Worm (Caenorhabditis elegans) whole organism, L4 larva: ENCODE data around the gene dnj-5.

Experiments
- F49E8.2 ChIP-seq: sonication (generic microtip); optimal IDR thresholded peaks from 2 replicates; lab custom pipeline; 2016; ENCODE audit warnings: missing compliant biosample characterization, mild to moderate bottlenecking, missing genetic modification characterization, borderline replicate concordance
- R02D3.7 ChIP-seq: fragments of 150-350 bp; sonication (generic microtip); optimal IDR thresholded peaks from 3 replicates; lab custom pipeline; 2014; ENCODE audit warnings: missing biosample characterization, missing genetic modification characterization
- Y105C5A.15 ChIP-seq: fragments of 200-800 bp; sonication (Bioruptor generic); IDR thresholded peaks from 2 replicates; pipeline ENCODE4 v1.3.6; 2022; ENCODE audit warnings: missing genetic modification characterization, missing compliant biosample characterization
- aly-2 ChIP-seq: sonication (generic microtip); optimal IDR thresholded peaks from 2 replicates; lab custom pipeline; 2018; ENCODE audit warnings: missing biosample characterization, missing genetic modification characterization
- arid-1 ChIP-seq: fragments of 200-800 bp; sonication (Bioruptor generic); conservative IDR thresholded peaks from 2 replicates; pipeline ENCODE4 v1.3.6; 2022; ENCODE audit warnings: missing genetic modification reagents, missing genetic modification characterization, missing compliant biosample characterization
- ceh-82 ChIP-seq: sonication (generic microtip); optimal IDR thresholded peaks from 2 replicates; lab custom pipeline; 2017; ENCODE audit warnings: missing biosample characterization, missing genetic modification characterization
- daf-16 ChIP-seq, 3 experiments: sonication (generic microtip); optimal IDR thresholded peaks; 2 replicates each; lab custom pipeline; 2016 to 2017; ENCODE audit warnings: missing genetic modification characterization in 3 of 3, missing genetic modification reagents in 3 of 3, mild to moderate bottlenecking in 2 of 3, missing compliant biosample characterization in 2 of 3, missing biosample characterization in 1 of 3, moderate library complexity in 1 of 3
- daf-19 ChIP-seq: fragments of 200-800 bp; sonication (Bioruptor generic); conservative IDR thresholded peaks from 2 replicates; pipeline ENCODE4 v1.3.6; 2022; ENCODE audit warnings: missing genetic modification characterization, missing compliant biosample characterization
- dmd-6 ChIP-seq: fragments of 200-800 bp; sonication (Bioruptor generic); IDR thresholded peaks from 2 replicates; pipeline ENCODE4 v1.3.6; 2022; ENCODE audit warnings: missing genetic modification reagents, missing genetic modification characterization, missing compliant biosample characterization
- dmd-8 ChIP-seq: fragments of 200-800 bp; sonication (Bioruptor generic); IDR thresholded peaks from 2 replicates; pipeline ENCODE4 v1.3.6; 2022; ENCODE audit warnings: missing genetic modification characterization, missing compliant biosample characterization
- dve-1 ChIP-seq: sonication (generic microtip); optimal IDR thresholded peaks from 2 replicates; lab custom pipeline; 2017; ENCODE audit warnings: antibody characterized with exemption, mild to moderate bottlenecking, missing genetic modification characterization, missing compliant biosample characterization; ENCODE audit not compliant: insufficient read depth
- fos-1 ChIP-seq: fragments of 150-350 bp; optimal IDR thresholded peaks from 2 replicates; lab custom pipeline; 2014; ENCODE audit warnings: missing biosample characterization, missing genetic modification characterization
- hlh-11 ChIP-seq: fragments of 200-800 bp; sonication (Bioruptor generic); optimal IDR thresholded peaks from 2 replicates; lab custom pipeline; 2018; ENCODE audit warnings: mild to moderate bottlenecking, missing genetic modification characterization, missing compliant biosample characterization
- hlh-30 ChIP-seq: sonication (generic microtip); optimal IDR thresholded peaks from 2 replicates; lab custom pipeline; 2017; ENCODE audit warnings: antibody characterized with exemption, mild to moderate bottlenecking, missing genetic modification characterization, missing compliant biosample characterization; ENCODE audit not compliant: insufficient read depth
- hmg-1.1 ChIP-seq: fragments of 200-800 bp; sonication (Bioruptor generic); IDR thresholded peaks from 2 replicates; pipeline ENCODE4 v1.3.6; 2022; ENCODE audit warnings: missing genetic modification reagents, missing genetic modification characterization, missing compliant biosample characterization
- lin-1 ChIP-seq: fragments of 200-800 bp; sonication (Bioruptor generic); IDR thresholded peaks from 2 replicates; pipeline ENCODE4 v1.3.6; 2022; ENCODE audit warnings: missing genetic modification reagents, missing genetic modification characterization, missing compliant biosample characterization
- lin-13 ChIP-seq: fragments of 150-350 bp; optimal IDR thresholded peaks from 2 replicates; lab custom pipeline; 2014; ENCODE audit warnings: missing biosample characterization, missing genetic modification reagents, missing genetic modification characterization
- lin-15B ChIP-seq: fragments of 150-350 bp; sonication (generic microtip); optimal IDR thresholded peaks from 3 replicates; lab custom pipeline; 2014; ENCODE audit warnings: missing biosample characterization, missing genetic modification characterization
- lsy-2 ChIP-seq, 2 experiments: fragments of 150-350 bp in 1 of 2; sonication (generic microtip) in 1 of 2; optimal IDR thresholded peaks; 2 replicates each; lab custom pipeline; 2014 to 2017; ENCODE audit warnings: missing biosample characterization in 2 of 2, missing genetic modification characterization in 2 of 2
- madf-5 ChIP-seq, 2 experiments: fragments of 200-800 bp; sonication (Bioruptor generic); IDR thresholded peaks; 2 replicates each; pipeline ENCODE4 v1.3.6; 2022; ENCODE audit warnings: missing compliant biosample characterization in 2 of 2, missing genetic modification characterization in 2 of 2
- madf-9 ChIP-seq: fragments of 200-800 bp; sonication (Bioruptor generic); conservative IDR thresholded peaks from 2 replicates; pipeline ENCODE4 v1.3.6; 2022; ENCODE audit warnings: missing genetic modification reagents, missing genetic modification characterization, missing compliant biosample characterization
- mdl-1 ChIP-seq, 2 experiments: fragments of 150-350 bp in 1 of 2; sonication (generic microtip) in 1 of 2; optimal IDR thresholded peaks; 2 replicates each; lab custom pipeline; 2014 to 2017; ENCODE audit warnings: missing biosample characterization in 2 of 2, missing genetic modification characterization in 2 of 2
- mdt-29 ChIP-seq: fragments of 200-800 bp; sonication (Bioruptor generic); IDR thresholded peaks from 2 replicates; pipeline ENCODE4 v1.3.6; 2022; ENCODE audit warnings: missing genetic modification reagents, missing genetic modification characterization, missing compliant biosample characterization
- mep-1 ChIP-seq: fragments of 150-350 bp; sonication (generic microtip); optimal IDR thresholded peaks from 3 replicates; lab custom pipeline; 2014; ENCODE audit warnings: missing biosample characterization, missing genetic modification characterization
- mes-2 ChIP-seq: sonication (generic microtip); optimal IDR thresholded peaks from 2 replicates; lab custom pipeline; 2016; ENCODE audit warnings: missing genotype, mild to moderate bottlenecking, missing genetic modification characterization, missing compliant biosample characterization; ENCODE audit not compliant: poor library complexity, severe bottlenecking
- mxl-3 ChIP-seq: fragments of 200-800 bp; sonication (Bioruptor generic); optimal IDR thresholded peaks from 2 replicates; lab custom pipeline; 2018; ENCODE audit warnings: mild to moderate bottlenecking, missing genetic modification characterization, missing compliant biosample characterization
- nhr-10 ChIP-seq: fragments of 150-350 bp; optimal IDR thresholded peaks from 2 replicates; lab custom pipeline; 2014; ENCODE audit warnings: missing biosample characterization, missing genetic modification characterization
- nhr-11 ChIP-seq: fragments of 150-350 bp; optimal IDR thresholded peaks from 2 replicates; lab custom pipeline; 2014; ENCODE audit warnings: missing biosample characterization, missing genetic modification characterization
- nhr-28 ChIP-seq: fragments of 150-350 bp; optimal IDR thresholded peaks from 2 replicates; lab custom pipeline; 2014; ENCODE audit warnings: missing biosample characterization, missing genetic modification characterization
- nhr-48 ChIP-seq: sonication (generic microtip); optimal IDR thresholded peaks from 2 replicates; lab custom pipeline; 2016; ENCODE audit warnings: mild to moderate bottlenecking, missing genetic modification characterization, missing compliant biosample characterization
- nhr-76 ChIP-seq: fragments of 150-350 bp; optimal IDR thresholded peaks from 2 replicates; lab custom pipeline; 2014; ENCODE audit warnings: missing biosample characterization, missing genetic modification characterization
- nhr-77 ChIP-seq: fragments of 150-350 bp; optimal IDR thresholded peaks from 2 replicates; lab custom pipeline; 2014; ENCODE audit warnings: missing biosample characterization, missing genetic modification characterization
- php-3 ChIP-seq: fragments of 200-800 bp; sonication (Bioruptor generic); IDR thresholded peaks from 2 replicates; pipeline ENCODE4 v1.3.6; 2022; ENCODE audit warnings: missing genetic modification reagents, missing genetic modification characterization, missing compliant biosample characterization
- pqm-1 ChIP-seq: sonication (generic microtip); optimal IDR thresholded peaks from 2 replicates; lab custom pipeline; 2017; ENCODE audit warnings: missing biosample characterization, missing genetic modification characterization
- sdz-12 ChIP-seq: fragments of 200-800 bp; sonication (Bioruptor generic); optimal IDR thresholded peaks from 2 replicates; lab custom pipeline; 2018; ENCODE audit warnings: mild to moderate bottlenecking, missing genetic modification characterization, missing compliant biosample characterization
- unc-62 ChIP-seq, 3 experiments: fragments of 150-350 bp in 1 of 3; sonication (generic microtip); optimal IDR thresholded peaks in 2 of 3; peaks in 1 of 3; 1 replicate in 1 of 3; 2 replicates in 2 of 3; lab custom pipeline; 2014 to 2017; ENCODE audit warnings: missing biosample characterization in 3 of 3, missing genetic modification characterization in 3 of 3, missing genetic modification reagents in 3 of 3, missing genotype in 1 of 3
- zag-1 ChIP-seq: fragments of 150-350 bp; optimal IDR thresholded peaks from 2 replicates; lab custom pipeline; 2014; ENCODE audit warnings: missing biosample characterization, missing genetic modification characterization
- zfp-2 ChIP-seq: sonication (generic microtip); optimal IDR thresholded peaks from 2 replicates; lab custom pipeline; 2016; ENCODE audit warnings: mild to moderate bottlenecking, missing genetic modification characterization, missing compliant biosample characterization
- zfp-3 ChIP-seq: fragments of 200-800 bp; sonication (Bioruptor generic); conservative IDR thresholded peaks from 2 replicates; pipeline ENCODE4 v1.3.6; 2022; ENCODE audit warnings: missing genetic modification reagents, missing genetic modification characterization, missing compliant biosample characterization
- ztf-7 ChIP-seq: fragments of 150-350 bp; optimal IDR thresholded peaks from 2 replicates; lab custom pipeline; 2014; ENCODE audit warnings: missing biosample characterization, missing genetic modification characterization

dnj-5 gene

ce11 chrII:6898017-6898779, 40.1 kb upstream of the dnj-5 start, which contains the start of gene hrpl-1 (continued):
- TF ChIP-seq pqm-1 (no peak), Y105C5A.15 (GFP tag; lab: Robert Waterston, UW) (no peak), F49E8.2 (tag; lab: Kevin White, UChicago) (no peak), fos-1 (tag; lab: Kevin White, UChicago) (no peak), mes-2 (tag; lab: Kevin White, UChicago) (peak; percentile 61), aly-2 (no peak), madf-9 (GFP tag; lab: Robert Waterston, UW) (no peak), lin-1 (GFP tag; lab: Robert Waterston, UW) (0 out of 2 replicates have a peak, but pooled peaks have one; percentile 22), zag-1 (tag; lab: Kevin White, UChicago) (no peak)

ce11 chrII:6897507-6897906, 39.4 kb upstream of the dnj-5 start, which contains the start of gene C44B7.11:
TSS of gene C44B7.11 (minus strand) at chrII:6897540.
- TF ChIP-seq nhr-28 (tag; lab: Kevin White, UChicago), result peak; percentile 46
- peak; percentile 64 for TF ChIP-seq pqm-1
- TF ChIP-seq daf-19 (GFP tag; lab: Robert Waterston, UW), result no peak
- no peak for TF ChIP-seq lin-15B (tag; lab: Kevin White, UChicago)
- TF ChIP-seq ztf-7, result peak; percentile 19
- no peak for TF ChIP-seq nhr-48
- TF ChIP-seq daf-16 (GFP tag; optimal IDR thresholded peaks at IDR 0.05; lab: Kevin White, UChicago), result no peak
- TF ChIP-seq daf-16 (tag; optimal IDR thresholded peaks at IDR 0.05; lab: Kevin White, UChicago), result peak; percentile 32
- TF ChIP-seq dve-1, result peak; percentile 10
- no peak for TF ChIP-seq madf-5 (GFP tag; IDR thresholded peaks at IDR 0.05; lab: Robert Waterston, UW)

DNA sequence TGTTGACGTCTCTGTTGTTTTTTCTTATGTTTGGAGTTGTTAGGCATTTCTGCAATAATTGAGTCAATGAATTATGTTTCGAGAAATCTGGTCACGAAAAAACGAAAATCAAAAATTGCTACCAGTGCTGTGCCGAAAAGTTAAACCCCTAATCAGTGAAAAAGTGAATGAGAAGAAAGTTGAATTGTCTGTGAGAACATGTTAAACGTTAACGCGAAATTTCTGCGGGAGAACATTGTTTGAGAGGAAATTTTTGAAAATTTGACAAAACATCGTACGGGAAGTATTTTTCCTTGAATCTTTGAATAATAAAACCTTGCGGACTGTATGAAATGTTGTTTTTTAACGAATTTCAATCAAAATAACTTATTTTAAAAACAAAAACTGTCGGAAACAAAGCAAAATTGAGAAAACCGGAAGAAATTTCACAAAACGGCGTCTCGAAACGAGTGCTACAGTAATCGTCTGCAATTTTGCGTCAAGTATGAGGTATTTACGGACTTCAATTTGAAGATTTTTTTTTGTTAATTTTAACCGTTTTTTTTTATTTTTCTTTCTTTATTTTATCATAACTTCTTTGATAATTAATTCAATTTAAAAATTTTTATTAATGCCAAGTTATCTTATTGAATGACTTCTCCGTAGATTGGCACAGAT, 35.6 kb upstream of the dnj-5 start, which contains the start of gene adal-1:
Gene adal-1, minus strand, starts transcription at position 51 of the 657 bp plus-strand sequence.
- TF ChIP-seq lsy-2 (tag; optimal IDR thresholded peaks at IDR 0.05; lab: Kevin White, UChicago), result peak in 1 of 2 experiments; percentile 55
- no peak for TF ChIP-seq nhr-76 (tag; lab: Kevin White, UChicago)
- TF ChIP-seq mdt-29 (GFP tag; lab: Robert Waterston, UW), result no peak

ce11 chrII:6891838-6892237, 33.7 kb upstream of the dnj-5 start:
- TF ChIP-seq dmd-8, result no peak
- peak in 1 of 2 experiments; percentile 92 for TF ChIP-seq unc-62 (GFP tag; optimal IDR thresholded peaks at IDR 0.05 in 1 of 2; lab: Kevin White, UChicago)
- no peak for TF ChIP-seq unc-62 (tag; optimal IDR thresholded peaks at IDR 0.05; lab: Kevin White, UChicago)
- peak in 1 of 2 experiments; percentile 63 for TF ChIP-seq mdl-1 (tag; optimal IDR thresholded peaks at IDR 0.05; lab: Kevin White, UChicago)
- peak; percentile 91 for TF ChIP-seq hlh-11 (tag; lab: Kevin White, UChicago)
- TF ChIP-seq hlh-30, result peak; percentile 90
- no peak for TF ChIP-seq ceh-82 (tag; lab: Kevin White, UChicago)
- TF ChIP-seq zfp-3 (GFP tag; lab: Robert Waterston, UW), result 0 out of 2 replicates have a peak, but pooled peaks have one; percentile 41
- TF ChIP-seq mep-1, result peak; percentile 48
- no peak for TF ChIP-seq R02D3.7 (tag; lab: Kevin White, UChicago)
- peak; percentile 96 for TF ChIP-seq nhr-28 (tag; lab: Kevin White, UChicago)
- TF ChIP-seq mxl-3 (GFP tag; lab: Kevin White, UChicago), result peak; percentile 56
- peak; percentile 87 for TF ChIP-seq mdt-29 (GFP tag; lab: Robert Waterston, UW)
- TF ChIP-seq nhr-76 (tag; lab: Kevin White, UChicago), result peak; percentile 27
- peak; percentile 30 for TF ChIP-seq mes-2 (tag; lab: Kevin White, UChicago)
- TF ChIP-seq dve-1, result peak; percentile 84
- TF ChIP-seq nhr-10 (tag; lab: Kevin White, UChicago), result peak; percentile 73
- TF ChIP-seq daf-16 (GFP tag; optimal IDR thresholded peaks at IDR 0.05; lab: Kevin White, UChicago), result no peak
- peak; percentile 22 for TF ChIP-seq daf-16 (tag; optimal IDR thresholded peaks at IDR 0.05; lab: Kevin White, UChicago)
- TF ChIP-seq dmd-6 (GFP tag; lab: Robert Waterston, UW), result peak; percentile 59
- peak; percentile 78 for TF ChIP-seq nhr-77 (tag; lab: Kevin White, UChicago)
- 0 out of 2 replicates have a peak, but pooled peaks have one; percentile 39 for TF ChIP-seq php-3
- no peak for TF ChIP-seq sdz-12
- peak; percentile 53 to 54 for TF ChIP-seq lsy-2 (tag; optimal IDR thresholded peaks at IDR 0.05; lab: Kevin White, UChicago)
- TF ChIP-seq arid-1 (GFP tag; lab: Robert Waterston, UW), result no peak
- peak; percentile 9; the same call in 1 of the 2 replicates for TF ChIP-seq hmg-1.1 (GFP tag; lab: Robert Waterston, UW)
- TF ChIP-seq nhr-11, result peak; percentile 48
- no peak for TF ChIP-seq lin-13 (GFP tag; lab: Kevin White, UChicago)
- TF ChIP-seq zfp-2, result no peak
